Worm (Caenorhabditis elegans): ENCODE results near the gene Y69A2AR.31.
A peak's percentile ranks its signal among the peaks of the same experiment; 100 is the strongest.
"Not testable (repeated sequence)": the region's sequence is repeated elsewhere in the genome, so short reads cannot be mapped to it uniquely, and the experiment has no call there.

Y69A2AR.31 gene

DNA sequence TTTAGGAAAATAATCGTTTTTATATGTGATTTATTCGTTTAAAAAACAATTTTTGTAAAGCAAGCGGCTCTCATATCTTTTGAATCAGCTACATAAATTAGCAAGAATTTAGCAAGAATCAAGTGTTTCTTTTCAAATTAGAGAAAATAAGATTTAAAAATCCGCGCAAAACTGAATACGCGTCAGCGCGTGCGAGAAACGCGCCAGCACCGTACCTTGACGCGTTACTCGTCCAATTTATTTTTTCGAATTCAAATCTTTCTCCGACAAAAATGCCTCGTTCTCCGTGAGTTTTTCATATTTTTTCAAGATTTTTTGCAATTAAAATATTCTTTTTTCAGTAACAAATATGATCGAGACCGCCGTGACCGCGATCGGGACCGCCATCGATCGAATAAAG lies 12.5 kb upstream of the Y69A2AR.31 start, which contains the start of gene Y94H6A.3 (continued):
- TF ChIP-seq ama-1 (optimal IDR thresholded peaks at IDR 0.05) (peak; percentile 65), nhr-10 (tag; optimal IDR thresholded peaks at IDR 0.05) (peak; percentile 80), nhr-12 (tag; optimal IDR thresholded peaks at IDR 0.05) (no peak), nhr-25 (tag; optimal IDR thresholded peaks at IDR 0.05) (peak; percentile 83), nhr-21 (tag; optimal IDR thresholded peaks at IDR 0.05) (peak; percentile 86), ceh-16 (tag; optimal IDR thresholded peaks at IDR 0.05) (no peak), nhr-6 (tag; optimal IDR thresholded peaks at IDR 0.05) (peak; percentile 62), ZK546.5 (tag; optimal IDR thresholded peaks at IDR 0.05) (peak; percentile 35), lin-39 (tag; optimal IDR thresholded peaks at IDR 0.05) (no peak), elt-1 (tag; optimal IDR thresholded peaks at IDR 0.05) (no peak), nhr-237 (tag; optimal IDR thresholded peaks at IDR 0.05) (peak; percentile 30), fos-1 (tag; optimal IDR thresholded peaks at IDR 0.05) (peak; percentile 49), nhr-129 (tag; optimal IDR thresholded peaks at IDR 0.05) (peak; percentile 56), gmeb-1 (tag; optimal IDR thresholded peaks at IDR 0.05) (peak; percentile 99), elt-3 (tag; optimal IDR thresholded peaks at IDR 0.05) (no peak), C34F6.9 (tag; optimal IDR thresholded peaks at IDR 0.05) (peak; percentile 92), lsy-2 (tag; optimal IDR thresholded peaks at IDR 0.05) (peak; percentile 93 to 95), unc-55 (GFP tag; optimal IDR thresholded peaks at IDR 0.05) (peak; percentile 94), sma-3 (GFP tag; optimal IDR thresholded peaks at IDR 0.05) (peak; percentile 76), peb-1 (tag; optimal IDR thresholded peaks at IDR 0.05) (no peak), nhr-23 (tag; optimal IDR thresholded peaks at IDR 0.05) (no peak), sem-4 (tag; optimal IDR thresholded peaks at IDR 0.05) (peak; percentile 62)

DNA sequence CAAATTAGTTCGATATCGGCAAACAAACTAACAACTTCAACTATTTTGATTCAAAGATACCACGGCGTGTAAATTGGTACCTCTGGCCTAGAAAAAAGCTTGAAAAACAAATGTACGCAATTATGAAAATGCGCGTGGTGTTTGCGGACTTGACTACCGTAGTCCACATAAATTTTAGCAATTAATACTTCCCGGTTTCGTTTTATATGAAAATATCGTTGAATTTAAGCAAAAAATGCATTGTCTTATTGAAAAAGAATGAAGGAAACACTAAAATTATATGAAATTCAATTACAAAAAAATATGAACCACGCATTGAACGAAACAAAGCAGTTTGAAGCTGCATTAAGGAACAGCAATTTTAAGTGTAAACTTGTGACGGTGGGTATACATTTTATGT lies 11.1 kb upstream of the Y69A2AR.31 start, which contains the start of gene gpx-4:
Gene gpx-4 (minus strand): TSS at position 101 of the 400 bp plus-strand sequence.
- not testable (repeated sequence) for TF ChIP-seq lin-11, ceh-16, peb-1 (tag; optimal IDR thresholded peaks at IDR 0.05)

DNA sequence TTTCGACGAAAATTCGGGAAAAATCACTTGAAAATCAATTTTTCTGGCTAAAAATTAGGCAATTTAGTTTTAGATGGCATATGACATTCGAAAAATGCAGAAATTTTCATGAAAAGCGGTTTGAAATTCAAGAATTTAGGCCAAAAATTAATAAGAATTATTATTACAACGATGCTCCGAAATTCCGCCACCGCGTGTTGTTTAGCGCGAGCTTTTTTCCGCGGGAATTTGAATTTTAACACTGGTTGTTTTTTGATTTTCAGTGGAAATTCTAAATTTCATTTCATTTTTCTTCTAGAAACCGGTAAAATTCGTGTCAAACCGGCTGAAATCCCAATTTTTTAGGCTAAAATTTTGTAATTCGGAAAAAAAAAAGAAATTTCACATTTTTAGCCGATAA lies 6.9 kb upstream of the Y69A2AR.31 start:
- TF ChIP-seq mbf-1 (tag; optimal IDR thresholded peaks at IDR 0.05) = no peak
- no peak for TF ChIP-seq aly-2 (tag; optimal IDR thresholded peaks at IDR 0.05)
- peak in 1 of 2 experiments; percentile 48 for TF ChIP-seq lsy-2 (tag; optimal IDR thresholded peaks at IDR 0.05)
- TF ChIP-seq gmeb-1 (tag; optimal IDR thresholded peaks at IDR 0.05) = peak; percentile 80
- TF ChIP-seq unc-55 (GFP tag; optimal IDR thresholded peaks at IDR 0.05) = peak; percentile 37

DNA sequence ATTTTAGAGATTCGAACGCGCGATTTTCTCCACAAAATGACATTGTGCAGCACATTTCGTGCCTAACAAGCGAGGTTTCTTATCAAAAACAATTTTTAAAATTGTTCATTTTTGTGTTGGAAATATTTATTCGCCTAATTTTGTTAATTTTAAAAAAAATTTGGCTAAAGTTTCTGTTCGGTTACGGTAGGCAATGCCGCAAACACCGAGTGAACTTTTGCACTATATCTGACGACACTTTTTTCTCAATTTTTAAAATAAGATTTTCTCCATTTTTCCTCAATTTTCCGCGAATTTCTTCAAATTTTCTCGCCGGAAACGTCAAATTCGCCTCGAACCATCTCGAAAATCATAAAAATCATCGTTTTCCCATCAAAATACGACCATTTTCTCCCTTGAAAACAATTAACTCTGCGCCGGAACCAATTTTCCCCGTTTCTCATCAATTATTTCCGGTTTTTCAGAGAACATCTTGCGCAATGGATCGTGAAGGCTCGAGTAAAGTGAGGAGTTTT lies 2.8 kb upstream of the Y69A2AR.31 start, which contains the start of gene Y69A2AR.1:
Gene Y69A2AR.1 (plus strand): TSS at position 465 of the 515 bp plus-strand sequence.
- TF ChIP-seq lsy-2 (tag; optimal IDR thresholded peaks at IDR 0.05) (peak; percentile 62 to 95), lin-13 (GFP tag; optimal IDR thresholded peaks at IDR 0.05) (peak; percentile 3), elt-3 (tag; optimal IDR thresholded peaks at IDR 0.05) (no peak), mdl-1 (tag; optimal IDR thresholded peaks at IDR 0.05) (no peak), sma-3 (GFP tag; optimal IDR thresholded peaks at IDR 0.05) (no peak)

DNA sequence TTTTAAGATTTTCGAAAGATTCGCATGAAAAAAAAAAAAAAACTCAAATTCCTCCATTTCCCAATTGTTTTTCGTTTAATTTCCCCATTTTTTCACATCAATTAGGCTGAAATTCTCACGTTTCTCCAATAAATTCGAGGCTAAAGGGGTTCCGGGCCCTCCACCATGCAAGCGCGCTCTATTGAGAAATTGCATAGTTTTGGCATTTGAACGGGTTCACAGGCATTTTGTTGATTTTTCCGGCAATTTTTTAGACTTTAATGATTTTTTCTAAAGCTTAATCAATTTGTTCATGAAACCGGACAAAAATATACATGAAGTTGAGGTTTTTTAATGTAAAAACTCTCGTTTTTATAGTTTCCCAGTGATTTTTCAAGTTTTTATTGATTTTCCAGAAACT lies 2.3 kb upstream of the Y69A2AR.31 start:
- TF ChIP-seq F13H6.1 (tag; optimal IDR thresholded peaks at IDR 0.05) (no peak), unc-55 (GFP tag; optimal IDR thresholded peaks at IDR 0.05) (peak; percentile 40), nhr-129 (tag; optimal IDR thresholded peaks at IDR 0.05) (peak; percentile 23), ama-1 (optimal IDR thresholded peaks at IDR 0.05) (no peak), elt-3 (tag; optimal IDR thresholded peaks at IDR 0.05) (no peak), mab-5 (tag; optimal IDR thresholded peaks at IDR 0.05) (no peak), gmeb-1 (tag; optimal IDR thresholded peaks at IDR 0.05) (peak; percentile 13)

DNA sequence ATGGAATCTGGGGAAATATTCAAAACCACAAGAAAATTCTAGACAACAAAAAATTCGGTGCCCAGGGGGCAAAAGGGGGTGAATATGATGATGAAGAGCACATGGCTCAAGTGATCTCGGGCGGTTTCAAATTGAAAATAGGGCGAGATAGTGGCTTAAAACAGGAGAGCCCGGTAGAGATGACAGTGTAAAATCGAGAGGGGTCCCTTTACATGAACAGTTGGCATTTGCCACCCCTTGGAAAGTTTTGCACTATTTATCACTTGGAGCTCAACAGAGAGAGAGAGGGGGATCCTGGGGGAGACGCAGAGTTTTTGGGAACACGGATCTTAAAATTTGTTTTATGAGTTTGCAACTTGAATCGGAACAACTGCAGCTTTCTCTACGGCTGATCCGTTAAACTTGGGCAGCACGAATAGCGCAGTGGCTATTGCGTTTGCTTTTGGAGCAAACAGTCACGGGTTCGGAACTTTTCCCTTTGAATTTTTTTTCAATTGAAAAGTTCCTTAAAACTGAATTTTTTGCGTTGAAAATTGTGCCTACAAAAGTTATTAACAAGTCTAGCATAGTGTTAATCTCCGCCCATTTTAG lies 1.7 kb upstream of the Y69A2AR.31 start:
- TF ChIP-seq snpc-4 (tag; optimal IDR thresholded peaks at IDR 0.05) = no peak
- peak; percentile 47 for TF ChIP-seq F13H6.1 (tag; optimal IDR thresholded peaks at IDR 0.05)
- TF ChIP-seq nhr-129 (tag; optimal IDR thresholded peaks at IDR 0.05) = peak; percentile 25
- TF ChIP-seq zag-1 (tag; optimal IDR thresholded peaks at IDR 0.05) = no peak
- peak; percentile 42 for TF ChIP-seq sma-9 (GFP tag; optimal IDR thresholded peaks at IDR 0.05)
- no peak for TF ChIP-seq sma-9 (tag; optimal IDR thresholded peaks at IDR 0.05)
- TF ChIP-seq lsy-2 (tag; optimal IDR thresholded peaks at IDR 0.05) = peak in 1 of 2 experiments; percentile 8

All from whole organism, L2 larva.